Worm (Caenorhabditis elegans): ENCODE measurements around the gene srm-6.

- no peak for TF ChIP-seq ztf-11 (tag; optimal IDR thresholded peaks at IDR 0.05)
- TF ChIP-seq lin-13 (tag; optimal IDR thresholded peaks at IDR 0.05): no peak
- TF ChIP-seq nhr-237 (tag; optimal IDR thresholded peaks at IDR 0.05): no peak
- TF ChIP-seq mab-5 (tag; optimal IDR thresholded peaks at IDR 0.05): no peak
- no peak for TF ChIP-seq snpc-4 (tag; optimal IDR thresholded peaks at IDR 0.05)
- no peak for TF ChIP-seq hlh-1 (tag; optimal IDR thresholded peaks at IDR 0.05)
- TF ChIP-seq ceh-39 (tag; optimal IDR thresholded peaks at IDR 0.05): no peak
- TF ChIP-seq elt-3 (tag; optimal IDR thresholded peaks at IDR 0.05): no peak
- TF ChIP-seq ham-2 (GFP tag; optimal IDR thresholded peaks at IDR 0.05): no peak
- no peak for TF ChIP-seq pha-4 (tag; optimal IDR thresholded peaks at IDR 0.05)
- no peak for TF ChIP-seq lsy-2 (tag; optimal IDR thresholded peaks at IDR 0.05)
- no peak for TF ChIP-seq unc-62 (GFP tag; optimal IDR thresholded peaks at IDR 0.05)
These were observed 15.9 kb upstream of the srm-6 start for ce11 chrV:14320730-14321319.

Measured in whole organism, mixed stage, embryonic.